Worm (Caenorhabditis elegans) whole organism, L4/young adult: ENCODE measurements around the gene unc-64.

Experiments used
- dao-5 ChIP-seq: sonication (generic microtip); optimal IDR thresholded peaks from 2 replicates; lab custom pipeline; 2016; ENCODE audit warnings: missing genotype, missing genetic modification characterization, moderate library complexity, missing compliant biosample characterization
- him-1 ChIP-seq: sonication (generic microtip); optimal IDR thresholded peaks from 2 replicates; lab custom pipeline; 2016; ENCODE audit warnings: missing genotype, missing genetic modification reagents, missing genetic modification characterization, missing compliant biosample characterization

DNA sequence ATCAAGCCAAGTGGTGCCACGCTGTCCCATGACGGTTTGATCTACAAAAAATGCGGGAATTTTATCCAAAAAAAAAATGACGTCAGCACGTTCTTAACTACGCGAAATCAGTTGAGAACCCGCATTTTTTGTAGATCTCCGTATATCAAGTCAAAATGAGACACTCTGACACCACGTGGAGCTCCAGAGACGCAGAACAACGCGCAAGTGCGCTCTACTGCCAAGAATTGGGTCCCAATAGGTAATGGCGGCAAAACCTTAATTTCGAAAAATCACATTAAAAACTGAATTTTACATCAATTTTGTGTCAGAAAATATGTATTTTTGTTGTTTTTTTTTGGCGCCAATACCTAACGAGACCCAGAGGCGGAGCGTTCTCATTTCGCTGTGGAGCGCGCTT is 39.9 kb downstream of the unc-64 start:
- TF ChIP-seq him-1 (tag; lab: Kevin White, UChicago) (no peak), dao-5 (tag; lab: Kevin White, UChicago) (no peak)
